Fruit fly (Drosophila melanogaster) whole organism, prepupa: ENCODE data around the gene Ir68b.

Experiments used
- CG10631 ChIP-seq: fragments of 200-800 bp; sonication (Bioruptor generic); optimal IDR thresholded peaks from 2 replicates; lab custom pipeline; 2016; ENCODE audit warnings: missing biosample characterization, missing genetic modification characterization
- CG11294 ChIP-seq: fragments of 200-800 bp; sonication (Bioruptor generic); IDR thresholded peaks from 2 replicates; pipeline ENCODE4 v1.3.6; 2022; ENCODE audit warnings: missing biosample characterization, missing genetic modification characterization
- CG11762 ChIP-seq: fragments of 200-800 bp; sonication (Bioruptor generic); optimal IDR thresholded peaks from 3 replicates; lab custom pipeline; 2016; ENCODE audit warnings: missing biosample characterization, missing genetic modification characterization; ENCODE audit not compliant: insufficient read depth
- CG11902 ChIP-seq: fragments of 200-800 bp; sonication (Bioruptor generic); optimal IDR thresholded peaks from 3 replicates; lab custom pipeline; 2016; ENCODE audit warnings: missing biosample characterization, missing genetic modification characterization
- CG1621 ChIP-seq: fragments of 200-800 bp; sonication (Bioruptor generic); optimal IDR thresholded peaks from 3 replicates; lab custom pipeline; 2018; ENCODE audit warnings: missing biosample characterization, mild to moderate bottlenecking, missing genetic modification characterization
- CG16779 ChIP-seq: fragments of 200-800 bp; sonication (Bioruptor generic); optimal IDR thresholded peaks from 3 replicates; lab custom pipeline; 2017; ENCODE audit warnings: missing biosample characterization, mild to moderate bottlenecking, missing genetic modification characterization
- CG3032 ChIP-seq: fragments of 200-800 bp; optimal IDR thresholded peaks from 2 replicates; lab custom pipeline; 2019; ENCODE audit warnings: missing biosample characterization, mild to moderate bottlenecking, missing genetic modification characterization, moderate library complexity
- CG32006 ChIP-seq: fragments of 200-800 bp; sonication (Bioruptor generic); optimal IDR thresholded peaks from 3 replicates; lab custom pipeline; 2017; ENCODE audit warnings: missing biosample characterization, mild to moderate bottlenecking, missing genetic modification characterization
- CG34406 ChIP-seq: fragments of 200-800 bp; sonication (Bioruptor generic); optimal IDR thresholded peaks from 3 replicates; lab custom pipeline; 2016; ENCODE audit warnings: missing biosample characterization, missing genetic modification characterization
- CG3919 ChIP-seq: fragments of 200-800 bp; sonication (Bioruptor generic); optimal IDR thresholded peaks from 3 replicates; lab custom pipeline; 2016; ENCODE audit warnings: missing biosample characterization, missing genetic modification characterization
- CG4318 ChIP-seq: fragments of 200-800 bp; sonication (Bioruptor generic); optimal IDR thresholded peaks from 3 replicates; lab custom pipeline; 2017; ENCODE audit warnings: missing biosample characterization, mild to moderate bottlenecking, missing genetic modification characterization
- CG6163 ChIP-seq: fragments of 200-800 bp; sonication (Bioruptor generic); IDR thresholded peaks from 3 replicates; pipeline ENCODE4 v1.3.6; 2022; ENCODE audit warnings: missing biosample characterization, missing genetic modification characterization
- CG6792 ChIP-seq: fragments of 200-800 bp; sonication (Bioruptor generic); optimal IDR thresholded peaks from 3 replicates; lab custom pipeline; 2016; ENCODE audit warnings: missing biosample characterization, missing genetic modification characterization
- CG6808 ChIP-seq: fragments of 200-800 bp; sonication (Bioruptor generic); optimal IDR thresholded peaks from 3 replicates; lab custom pipeline; 2017; ENCODE audit warnings: missing biosample characterization, missing genetic modification characterization, mild to moderate bottlenecking, moderate library complexity, missing genetic modification reagents
- CG6854 ChIP-seq: fragments of 200-800 bp; sonication (Bioruptor generic); optimal IDR thresholded peaks from 2 replicates; lab custom pipeline; 2017; ENCODE audit warnings: missing biosample characterization, mild to moderate bottlenecking, missing genetic modification characterization
- CG7368 ChIP-seq: fragments of 200-800 bp; sonication (Bioruptor generic); optimal IDR thresholded peaks from 3 replicates; lab custom pipeline; 2016; ENCODE audit warnings: missing biosample characterization, missing genetic modification characterization
- CG8119 ChIP-seq: fragments of 200-800 bp; sonication (Bioruptor generic); IDR thresholded peaks from 3 replicates; pipeline ENCODE4 v1.3.6; 2022; ENCODE audit warnings: missing biosample characterization, missing genetic modification characterization
- CG8319 ChIP-seq: fragments of 200-800 bp; sonication (Bioruptor generic); optimal IDR thresholded peaks from 3 replicates; lab custom pipeline; 2016; ENCODE audit warnings: missing biosample characterization, missing genetic modification characterization
- CG8632 ChIP-seq: fragments of 200-800 bp; sonication (Bioruptor generic); optimal IDR thresholded peaks from 3 replicates; lab custom pipeline; 2016; ENCODE audit warnings: missing biosample characterization, missing genetic modification characterization
- CG9139 ChIP-seq: fragments of 200-800 bp; sonication (Bioruptor generic); optimal IDR thresholded peaks from 3 replicates; lab custom pipeline; 2017; ENCODE audit warnings: missing biosample characterization, mild to moderate bottlenecking, missing genetic modification characterization
- Eip75B ChIP-seq: fragments of 200-800 bp; sonication (Bioruptor generic); optimal IDR thresholded peaks from 3 replicates; lab custom pipeline; 2016; ENCODE audit warnings: missing biosample characterization, missing genetic modification characterization
- Eip78C ChIP-seq: fragments of 200-800 bp; sonication (Bioruptor generic); peaks from one replicate; lab custom pipeline; 2016; ENCODE audit warnings: missing biosample characterization, missing genetic modification characterization
- Eip93F ChIP-seq: fragments of 200-800 bp; sonication (Bioruptor generic); optimal IDR thresholded peaks from 2 replicates; lab custom pipeline; 2016; ENCODE audit warnings: missing biosample characterization, mild to moderate bottlenecking, missing genetic modification characterization
- Ets96B ChIP-seq: fragments of 200-800 bp; optimal IDR thresholded peaks from 2 replicates; lab custom pipeline; 2019; ENCODE audit warnings: missing biosample characterization, mild to moderate bottlenecking, missing genetic modification characterization, moderate library complexity
- Gug ChIP-seq: fragments of 200-800 bp; sonication (Bioruptor generic); IDR thresholded peaks from 2 replicates; pipeline ENCODE4 v1.3.6; 2022; ENCODE audit warnings: missing biosample characterization, missing genetic modification characterization
- Hr38 ChIP-seq: sonication (Bioruptor generic); optimal IDR thresholded peaks from 2 replicates; lab custom pipeline; 2016; ENCODE audit warnings: missing biosample characterization, missing genetic modification characterization
- Hr39 ChIP-seq: fragments of 200-800 bp; sonication (Bioruptor generic); optimal IDR thresholded peaks from 2 replicates; lab custom pipeline; 2016; ENCODE audit warnings: missing biosample characterization, missing genetic modification characterization
- Lpt ChIP-seq: fragments of 200-800 bp; sonication (Bioruptor generic); optimal IDR thresholded peaks from 3 replicates; lab custom pipeline; 2016; ENCODE audit warnings: missing biosample characterization, missing genetic modification characterization
- Met ChIP-seq: fragments of 200-800 bp; sonication (Bioruptor generic); optimal IDR thresholded peaks from 3 replicates; lab custom pipeline; 2016; ENCODE audit warnings: missing biosample characterization, missing genetic modification characterization
- OdsH ChIP-seq: fragments of 200-800 bp; sonication (Bioruptor generic); optimal IDR thresholded peaks from 3 replicates; lab custom pipeline; 2016; ENCODE audit warnings: missing biosample characterization, missing genetic modification characterization
- Sox102F ChIP-seq: fragments of 200-800 bp; sonication (Bioruptor generic); optimal IDR thresholded peaks from 2 replicates; lab custom pipeline; 2016; ENCODE audit warnings: missing biosample characterization, mild to moderate bottlenecking, missing genetic modification characterization
- Sox14 ChIP-seq: fragments of 200-800 bp; sonication (Bioruptor generic); optimal IDR thresholded peaks from 3 replicates; lab custom pipeline; 2016; ENCODE audit warnings: missing biosample characterization, missing genetic modification characterization
- achi ChIP-seq: fragments of 200-800 bp; sonication (Bioruptor generic); optimal IDR thresholded peaks from 3 replicates; lab custom pipeline; 2016; ENCODE audit warnings: missing biosample characterization, missing genetic modification characterization
- acj6 ChIP-seq: fragments of 200-800 bp; sonication (Bioruptor generic); optimal IDR thresholded peaks from 3 replicates; lab custom pipeline; 2016; ENCODE audit warnings: missing biosample characterization, missing genetic modification characterization
- cyc ChIP-seq: fragments of 200-800 bp; sonication (Bioruptor generic); optimal IDR thresholded peaks from 3 replicates; lab custom pipeline; 2016; ENCODE audit warnings: missing biosample characterization, missing genetic modification characterization
- dac ChIP-seq: fragments of 200-800 bp; sonication (Bioruptor generic); optimal IDR thresholded peaks from 2 replicates; lab custom pipeline; 2017; ENCODE audit warnings: missing biosample characterization, mild to moderate bottlenecking, missing genetic modification characterization
- dsx ChIP-seq: fragments of 200-800 bp; optimal IDR thresholded peaks from 3 replicates; lab custom pipeline; 2019; ENCODE audit warnings: missing biosample characterization, mild to moderate bottlenecking, missing genetic modification characterization, moderate library complexity; ENCODE audit not compliant: poor library complexity, severe bottlenecking
- eg ChIP-seq: fragments of 200-800 bp; sonication (Bioruptor generic); IDR thresholded peaks from 3 replicates; pipeline ENCODE4 v1.3.6; 2022; ENCODE audit warnings: missing biosample characterization, missing genetic modification characterization
- esn ChIP-seq: fragments of 200-800 bp; sonication (Bioruptor generic); optimal IDR thresholded peaks from 2 replicates; lab custom pipeline; 2016; ENCODE audit warnings: missing biosample characterization, mild to moderate bottlenecking, missing genetic modification characterization, moderate library complexity
- fd85E ChIP-seq: fragments of 200-800 bp; sonication (Bioruptor generic); optimal IDR thresholded peaks from 3 replicates; lab custom pipeline; 2016; ENCODE audit warnings: missing biosample characterization, missing genetic modification characterization
- fkh ChIP-seq: fragments of 200-800 bp; sonication (Bioruptor generic); optimal IDR thresholded peaks from 3 replicates; lab custom pipeline; 2017; ENCODE audit warnings: missing biosample characterization, mild to moderate bottlenecking, missing genetic modification characterization, moderate library complexity
- lz ChIP-seq: fragments of 200-800 bp; sonication (Bioruptor generic); optimal IDR thresholded peaks from 3 replicates; lab custom pipeline; 2016; ENCODE audit warnings: missing biosample characterization, missing genetic modification characterization
- net ChIP-seq: fragments of 200-800 bp; sonication (Bioruptor generic); optimal IDR thresholded peaks from 3 replicates; lab custom pipeline; 2016; ENCODE audit warnings: missing biosample characterization, missing genetic modification characterization
- spab ChIP-seq: fragments of 200-800 bp; sonication (Bioruptor generic); optimal IDR thresholded peaks from 2 replicates; lab custom pipeline; 2017; ENCODE audit warnings: missing biosample characterization, mild to moderate bottlenecking, missing genetic modification characterization, missing genetic modification reagents
- ss ChIP-seq, 2 experiments: fragments of 200-800 bp; sonication (Bioruptor generic); optimal IDR thresholded peaks; 2 replicates in 1 of 2; 3 replicates in 1 of 2; lab custom pipeline; 2017 to 2018; ENCODE audit warnings: mild to moderate bottlenecking in 2 of 2, missing biosample characterization in 2 of 2, missing genetic modification characterization in 2 of 2, moderate library complexity in 1 of 2
- topi ChIP-seq: fragments of 200-800 bp; sonication (Bioruptor generic); optimal IDR thresholded peaks from 3 replicates; lab custom pipeline; 2016; ENCODE audit warnings: missing biosample characterization, missing genetic modification characterization
- vri ChIP-seq: fragments of 200-800 bp; sonication (Bioruptor generic); optimal IDR thresholded peaks from 3 replicates; lab custom pipeline; 2016; ENCODE audit warnings: missing biosample characterization, mild to moderate bottlenecking, missing genetic modification characterization

The Ir68b gene

dm6 chr3L:12136630-12137029 is 9.4 kb upstream of the Ir68b start, which contains the start of the genes CG5645 and Atg12 (continued):
- TF ChIP-seq spab (GFP tag; lab: Kevin White, UChicago) (no peak), Eip93F (GFP tag; lab: Kevin White, UChicago) (peak; percentile 18), achi (GFP tag; lab: Kevin White, UChicago) (peak; percentile 54), CG7368 (GFP tag; lab: Kevin White, UChicago) (peak; percentile 42), cyc (GFP tag; lab: Kevin White, UChicago) (peak; percentile 72), CG11762 (GFP tag; lab: Kevin White, UChicago) (peak; percentile 31), dsx (GFP tag; lab: Kevin White, UChicago) (peak; percentile 69), acj6 (GFP tag; lab: Kevin White, UChicago) (peak; percentile 56), fkh (peak; percentile 69), dac (GFP tag; lab: Kevin White, UChicago) (no peak), CG6792 (GFP tag; lab: Kevin White, UChicago) (peak; percentile 52), CG10631 (GFP tag; lab: Kevin White, UChicago) (peak; percentile 71), Ets96B (tag; lab: Kevin White, UChicago) (peak; percentile 52), CG11902 (GFP tag; lab: Kevin White, UChicago) (peak; percentile 30), Lpt (GFP tag; lab: Kevin White, UChicago) (peak; percentile 12), CG3032 (tag; lab: Kevin White, UChicago) (peak; percentile 68), CG1621 (tag; lab: Kevin White, UChicago) (no peak)

- no peak for TF ChIP-seq Eip75B (GFP tag; lab: Kevin White, UChicago)
- TF ChIP-seq Gug (GFP tag; lab: Robert Waterston, UW): peak; percentile 82
- TF ChIP-seq ss (GFP tag; optimal IDR thresholded peaks at IDR 0.05; lab: Kevin White, UChicago): peak in 1 of 2 experiments; percentile 51
- TF ChIP-seq CG6854 (GFP tag; lab: Kevin White, UChicago): peak; percentile 46
- TF ChIP-seq CG6808 (GFP tag; lab: Kevin White, UChicago): peak; percentile 62
- TF ChIP-seq CG3032 (tag; lab: Kevin White, UChicago): peak; percentile 80
- TF ChIP-seq Sox14: peak; percentile 94
- peak; percentile 65 for TF ChIP-seq CG10631 (GFP tag; lab: Kevin White, UChicago)
- TF ChIP-seq Lpt (GFP tag; lab: Kevin White, UChicago): peak; percentile 68
- TF ChIP-seq CG8119 (GFP tag; lab: Robert Waterston, UW): peak; percentile 86
- peak; percentile 74 for TF ChIP-seq acj6 (GFP tag; lab: Kevin White, UChicago)
- TF ChIP-seq eg: peak; percentile 93
- peak; percentile 77 for TF ChIP-seq CG8632 (GFP tag; lab: Kevin White, UChicago)
- TF ChIP-seq CG9139: peak; percentile 35
- TF ChIP-seq achi (GFP tag; lab: Kevin White, UChicago): peak; percentile 77
- TF ChIP-seq CG32006 (GFP tag; lab: Kevin White, UChicago): peak; percentile 79
- peak; percentile 74 for TF ChIP-seq OdsH (GFP tag; lab: Kevin White, UChicago)
- peak; percentile 67 for TF ChIP-seq cyc (GFP tag; lab: Kevin White, UChicago)
- TF ChIP-seq CG8319 (GFP tag; lab: Kevin White, UChicago): peak; percentile 55
- TF ChIP-seq vri (GFP tag; lab: Kevin White, UChicago): no peak
- peak; percentile 87 for TF ChIP-seq CG34406 (GFP tag; lab: Kevin White, UChicago)
- TF ChIP-seq fd85E (GFP tag; lab: Kevin White, UChicago): no peak
- peak; percentile 73 for TF ChIP-seq net
- TF ChIP-seq CG16779 (tag; lab: Kevin White, UChicago): peak; percentile 29
- peak; percentile 82 for TF ChIP-seq CG3919 (GFP tag; lab: Kevin White, UChicago)
- TF ChIP-seq CG4318: peak; percentile 58
- peak; percentile 65 for TF ChIP-seq lz
- TF ChIP-seq Eip78C (GFP tag; lab: Kevin White, UChicago): peak; percentile 67
- TF ChIP-seq Hr39 (GFP tag; lab: Kevin White, UChicago): peak; percentile 62
- TF ChIP-seq Met: no peak
- TF ChIP-seq dac (GFP tag; lab: Kevin White, UChicago): peak; percentile 21
- peak; percentile 56 for TF ChIP-seq topi (GFP tag; lab: Kevin White, UChicago)
- peak; percentile 90 for TF ChIP-seq CG6163 (GFP tag; lab: Robert Waterston, UW)
- peak; percentile 84 for TF ChIP-seq Ets96B (tag; lab: Kevin White, UChicago)
- TF ChIP-seq Hr38 (GFP tag; lab: Kevin White, UChicago): no peak
- TF ChIP-seq Sox102F (GFP tag; lab: Kevin White, UChicago): no peak
- peak; percentile 74 for TF ChIP-seq esn (GFP tag; lab: Kevin White, UChicago)
- TF ChIP-seq CG11294 (GFP tag; lab: Robert Waterston, UW): peak; percentile 51
- peak; percentile 48 for TF ChIP-seq dsx (GFP tag; lab: Kevin White, UChicago)
- peak; percentile 63 for TF ChIP-seq spab (GFP tag; lab: Kevin White, UChicago)
- TF ChIP-seq CG7368 (GFP tag; lab: Kevin White, UChicago): peak; percentile 64
These were observed 4.7 kb upstream of the Ir68b start, which contains the start of gene DEF8 for dm6 chr3L:12131918-12132317. TSS of gene DEF8 (plus strand) at chr3L:12132146.
